Fruit fly (Drosophila melanogaster): ENCODE measurements around the gene tos.

tos gene

DNA sequence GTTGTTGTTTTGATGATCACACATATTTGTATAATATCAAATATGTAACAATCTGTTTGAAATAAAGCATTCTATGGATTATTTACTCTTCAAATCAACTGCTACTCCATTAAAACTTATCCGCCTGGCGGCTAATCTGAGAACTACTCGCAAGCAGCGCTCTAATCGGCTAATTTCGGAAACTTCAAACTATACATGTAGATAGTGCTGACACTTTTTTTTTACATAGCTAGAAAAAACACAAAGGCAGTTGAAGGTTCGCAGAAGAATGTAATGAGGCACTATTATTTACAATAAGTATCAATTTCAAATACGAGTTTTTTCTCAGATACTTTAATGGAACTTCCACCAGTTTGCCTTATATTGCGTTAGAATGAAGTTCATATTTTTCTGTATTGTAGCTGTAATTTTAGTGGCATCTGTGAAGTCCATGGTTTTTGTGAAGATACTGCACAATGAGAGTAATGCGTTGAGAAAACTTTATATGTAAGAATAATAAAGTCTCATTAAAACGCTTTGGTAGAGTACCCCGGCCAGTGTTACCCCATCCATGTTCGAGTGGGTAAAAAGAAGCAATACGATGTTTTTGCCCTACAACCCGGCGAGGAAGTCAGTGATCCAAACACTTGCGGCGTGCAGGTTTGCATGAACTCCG is 15.8 kb downstream of the tos start (continued):
- TF ChIP-seq Sry-δ (GFP tag; optimal IDR thresholded peaks at IDR 0.05): peak; percentile 44
- peak; percentile 60; the same call in 2 of the 3 replicates for TF ChIP-seq knrl (GFP tag; IDR thresholded peaks at IDR 0.05; ENCODE audit: partially characterized antibody)
- no peak for TF ChIP-seq oc (tag; optimal IDR thresholded peaks at IDR 0.05)
- no peak for TF ChIP-seq CG3726 (GFP tag; IDR thresholded peaks at IDR 0.05)
- TF ChIP-seq CG9727 (GFP tag; optimal IDR thresholded peaks at IDR 0.05): no peak
- no peak for TF ChIP-seq Doc2 (GFP tag; IDR thresholded peaks at IDR 0.05)
- peak; percentile 29; the same call in 1 of the 3 replicates for TF ChIP-seq CG7357 (GFP tag; IDR thresholded peaks at IDR 0.05)
- TF ChIP-seq CG2712 (tag; optimal IDR thresholded peaks at IDR 0.05): no peak
- peak; percentile 19 for TF ChIP-seq CG18619 (GFP tag; optimal IDR thresholded peaks at IDR 0.05)
- no peak for TF ChIP-seq Eip74EF (GFP tag; optimal IDR thresholded peaks at IDR 0.05)
- TF ChIP-seq ase (GFP tag; IDR thresholded peaks at IDR 0.05): peak; percentile 75
- TF ChIP-seq CG18262 (tag; optimal IDR thresholded peaks at IDR 0.05): peak; percentile 35
- TF ChIP-seq CoRest (tag; optimal IDR thresholded peaks at IDR 0.05): peak; percentile 63
- TF ChIP-seq slp2 (GFP tag; optimal IDR thresholded peaks at IDR 0.05): peak; percentile 6
- no peak for TF ChIP-seq CG7745 (tag; optimal IDR thresholded peaks at IDR 0.05)
- no peak for TF ChIP-seq run (tag; optimal IDR thresholded peaks at IDR 0.05)
- TF ChIP-seq lilli (GFP tag; optimal IDR thresholded peaks at IDR 0.05): peak; percentile 60
- no peak for TF ChIP-seq Max (GFP tag; optimal IDR thresholded peaks at IDR 0.05)
- peak; percentile 29 for TF ChIP-seq CG7987 (GFP tag; optimal IDR thresholded peaks at IDR 0.05)
- TF ChIP-seq dmrt99B (tag; optimal IDR thresholded peaks at IDR 0.05): no peak
- no peak for TF ChIP-seq cad (GFP tag; optimal IDR thresholded peaks at IDR 0.05)
- no peak for TF ChIP-seq CG18476 (GFP tag; optimal IDR thresholded peaks at IDR 0.05)
- peak; percentile 34 for TF ChIP-seq CG3847 (GFP tag; IDR thresholded peaks at IDR 0.05)
- TF ChIP-seq CG12299 (tag; optimal IDR thresholded peaks at IDR 0.05): no peak
- no peak for TF ChIP-seq CG1529 (GFP tag; optimal IDR thresholded peaks at IDR 0.05)
- peak; percentile 26 for TF ChIP-seq pita (GFP tag; optimal IDR thresholded peaks at IDR 0.05)
- TF ChIP-seq Dip2 (GFP tag; IDR thresholded peaks at IDR 0.05): no peak
- no peak for TF ChIP-seq Blimp-1 (GFP tag; optimal IDR thresholded peaks at IDR 0.05)
- TF ChIP-seq Atf-2 (GFP tag; optimal IDR thresholded peaks at IDR 0.05): peak; percentile 4
- peak; percentile 94 for TF ChIP-seq Sry-β (GFP tag; optimal IDR thresholded peaks at IDR 0.05)
- no peak for TF ChIP-seq Neu2 (GFP tag; optimal IDR thresholded peaks at IDR 0.05; ENCODE audit: borderline replicate concordance)
- peak; percentile 71; the same call in 2 of the 3 replicates for TF ChIP-seq zfh1 (GFP tag; IDR thresholded peaks at IDR 0.05)
- no peak for TF ChIP-seq mld (GFP tag; IDR thresholded peaks at IDR 0.05; ENCODE audit: partially characterized antibody)
- no peak for TF ChIP-seq kni (GFP tag; optimal IDR thresholded peaks at IDR 0.05)
- TF ChIP-seq ro (GFP tag; IDR thresholded peaks at IDR 0.05): no peak
- TF ChIP-seq al (GFP tag; IDR thresholded peaks at IDR 0.05): no peak
- no peak for TF ChIP-seq ATbp (GFP tag; optimal IDR thresholded peaks at IDR 0.05)
- peak; percentile 55 for TF ChIP-seq Camta (GFP tag; optimal IDR thresholded peaks at IDR 0.05)
- no peak for TF ChIP-seq pho (GFP tag; optimal IDR thresholded peaks at IDR 0.05)
- TF ChIP-seq CG10267 (tag; optimal IDR thresholded peaks at IDR 0.05): no peak
- peak; percentile 90 for TF ChIP-seq CG11456 (GFP tag; IDR thresholded peaks at IDR 0.05)
- TF ChIP-seq B-H1 (GFP tag; IDR thresholded peaks at IDR 0.05): no peak
- TF ChIP-seq klu (GFP tag; IDR thresholded peaks at IDR 0.05): no peak
- TF ChIP-seq ci (GFP tag; IDR thresholded peaks at IDR 0.05): peak; percentile 78
- peak; percentile 57; the same call in 2 of the 3 replicates for TF ChIP-seq CG16813 (GFP tag; IDR thresholded peaks at IDR 0.05; ENCODE audit: partially characterized antibody)
- no peak for TF ChIP-seq ap (GFP tag; IDR thresholded peaks at IDR 0.05)
- TF ChIP-seq CG13775 (GFP tag; optimal IDR thresholded peaks at IDR 0.05): no peak
- TF ChIP-seq hbn (GFP tag; IDR thresholded peaks at IDR 0.05; ENCODE audit: partially characterized antibody): no peak
- peak; percentile 56 for TF ChIP-seq phol (tag; optimal IDR thresholded peaks at IDR 0.05)

Measured in whole organism, embryonic.